Fruit fly (Drosophila melanogaster): ENCODE measurements around the gene Ubc6.

- no peak for TF ChIP-seq CG12768 (GFP tag; optimal IDR thresholded peaks at IDR 0.05)
- TF ChIP-seq Clk (GFP tag; optimal IDR thresholded peaks at IDR 0.05): no peak
- TF ChIP-seq CG1620 (GFP tag; optimal IDR thresholded peaks at IDR 0.05): no peak
- no peak for TF ChIP-seq tj (GFP tag; optimal IDR thresholded peaks at IDR 0.05)
- TF ChIP-seq Hr96 (GFP tag; optimal IDR thresholded peaks at IDR 0.05): no peak
- no peak for TF ChIP-seq CG7045 (GFP tag; optimal IDR thresholded peaks at IDR 0.05)
These were observed 26.0 kb upstream of the Ubc6 start for dm6 chr3R:4978256-4979021.
